Worm (Caenorhabditis elegans) whole organism, young adult: ENCODE data around the gene F08F8.6.

ENCODE experiments used
- Y79H2A.3 ChIP-seq: fragments of 200-800 bp; sonication (Bioruptor generic); conservative IDR thresholded peaks from 2 replicates; pipeline ENCODE4 v1.3.6; 2022; ENCODE audit warnings: missing genetic modification reagents, missing genetic modification characterization, missing compliant biosample characterization
- attf-6 ChIP-seq: fragments of 200-800 bp; sonication (Bioruptor generic); IDR thresholded peaks from 2 replicates; pipeline ENCODE4 v1.3.6; 2022; ENCODE audit warnings: missing genetic modification reagents, missing genetic modification characterization, missing compliant biosample characterization
- ceh-79 ChIP-seq: sonication (generic microtip); optimal IDR thresholded peaks from 2 replicates; lab custom pipeline; 2017; ENCODE audit warnings: mild to moderate bottlenecking, missing genetic modification characterization, missing compliant biosample characterization
- dpl-1 ChIP-seq: fragments of 150-350 bp; optimal IDR thresholded peaks from 2 replicates; lab custom pipeline; 2014; ENCODE audit warnings: missing biosample characterization, missing genetic modification reagents, missing genetic modification characterization
- efl-1 ChIP-seq: fragments of 150-350 bp; optimal IDR thresholded peaks from 2 replicates; lab custom pipeline; 2014; ENCODE audit warnings: missing biosample characterization, missing genetic modification reagents, missing genetic modification characterization
- lin-26 ChIP-seq: fragments of 200-800 bp; sonication (Bioruptor generic); IDR thresholded peaks from 2 replicates; pipeline ENCODE4 v1.3.6; 2022; ENCODE audit warnings: missing genetic modification reagents, missing genetic modification characterization, missing compliant biosample characterization
- nhr-80 ChIP-seq: sonication (generic microtip); optimal IDR thresholded peaks from 2 replicates; lab custom pipeline; 2016; ENCODE audit warnings: missing genetic modification characterization, missing compliant biosample characterization
- pbrm-1 ChIP-seq: fragments of 200-800 bp; sonication (Bioruptor generic); IDR thresholded peaks from 2 replicates; pipeline ENCODE4 v1.3.6; 2022; ENCODE audit warnings: missing genetic modification reagents, missing genetic modification characterization, missing compliant biosample characterization
- rcor-1 ChIP-seq: fragments of 200-800 bp; sonication (Bioruptor generic); IDR thresholded peaks from 2 replicates; pipeline ENCODE4 v1.3.6; 2022; ENCODE audit warnings: missing genetic modification reagents, missing genetic modification characterization, missing compliant biosample characterization
- repo-1 ChIP-seq: sonication (generic microtip); optimal IDR thresholded peaks from 2 replicates; lab custom pipeline; 2017; ENCODE audit warnings: mild to moderate bottlenecking, missing genetic modification characterization, missing compliant biosample characterization
- rpc-1 ChIP-seq, 2 experiments: fragments of 150-350 bp in 1 of 2; sonication (generic microtip) in 1 of 2; optimal IDR thresholded peaks; 2 replicates each; lab custom pipeline; 2014 to 2018; ENCODE audit warnings: missing biosample characterization in 1 of 2, missing genetic modification characterization in 1 of 2, missing genetic modification reagents in 1 of 2, missing genotype in 1 of 2
- tbp1 ChIP-seq: fragments of 200-800 bp; sonication (Bioruptor generic); optimal IDR thresholded peaks from 2 replicates; lab custom pipeline; 2018; ENCODE audit warnings: mild to moderate bottlenecking, missing genetic modification characterization, missing compliant biosample characterization

- TF ChIP-seq lin-26 (GFP tag; lab: Robert Waterston, UW) (no peak), rcor-1 (GFP tag; lab: Robert Waterston, UW) (no peak), rpc-1 (optimal IDR thresholded peaks at IDR 0.05; lab: Kevin White, UChicago) (no peak), rpc-1 (tag; optimal IDR thresholded peaks at IDR 0.05; lab: Kevin White, UChicago) (no peak), dpl-1 (no peak), nhr-80 (tag; lab: Kevin White, UChicago) (no peak), Y79H2A.3 (no peak), efl-1 (GFP tag; lab: Kevin White, UChicago) (no peak), tbp1 (GFP tag; lab: Kevin White, UChicago) (no peak), pbrm-1 (no peak), attf-6 (no peak), ceh-79 (tag; lab: Kevin White, UChicago) (no peak), repo-1 (tag; lab: Kevin White, UChicago) (no peak)
Observed at ce11 chrIII:7331671-7332070, 11.8 kb upstream of the F08F8.6 start.
